Worm (Caenorhabditis elegans) whole organism, L2 larva: Measurements from ENCODE around the gene ins-13.

Source experiments
- alr-1 ChIP-seq: fragments of 150-350 bp; optimal IDR thresholded peaks from 2 replicates; lab custom pipeline; 2014; ENCODE audit warnings: missing biosample characterization, missing genetic modification characterization
- ceh-82 ChIP-seq: fragments of 150-350 bp; optimal IDR thresholded peaks from 2 replicates; lab custom pipeline; 2014; ENCODE audit warnings: missing biosample characterization, missing genetic modification characterization

ce11 chrII:5518910-5519309, 25.8 kb downstream of the ins-13 start, which contains the start of gene ZK177.2:
- TF ChIP-seq ceh-82 (tag; lab: Kevin White, UChicago) (no peak), alr-1 (tag; lab: Kevin White, UChicago) (no peak)
